Worm (Caenorhabditis elegans): Measurements from ENCODE around the gene srw-4.

- TF ChIP-seq snpc-4 (tag; optimal IDR thresholded peaks at IDR 0.05) (no peak), nhr-11 (tag; optimal IDR thresholded peaks at IDR 0.05) (no peak), ceh-82 (tag; optimal IDR thresholded peaks at IDR 0.05) (no peak), ztf-4 (tag; optimal IDR thresholded peaks at IDR 0.05) (no peak)
These were observed 31.5 kb upstream of the srw-4 start for ce11 chrV:2920125-2920524.
